Fruit fly (Drosophila melanogaster) whole organism, embryonic: Measurements from ENCODE around the gene Tsr1.
A peak's percentile ranks its signal among the peaks of the same experiment; 100 is the strongest.

ENCODE experiments used
- BEAF-32 ChIP-seq: fragments of 200-800 bp; sonication (Bioruptor generic); optimal IDR thresholded peaks from 3 replicates; lab custom pipeline; 2017; ENCODE audit warnings: missing biosample characterization, missing genetic modification characterization, mild to moderate bottlenecking, moderate library complexity, missing genetic modification reagents
- BtbVII ChIP-seq: fragments of 200-800 bp; sonication (Bioruptor generic); optimal IDR thresholded peaks from 3 replicates; lab custom pipeline; 2017; ENCODE audit warnings: missing biosample characterization, mild to moderate bottlenecking, missing genetic modification characterization
- C15 ChIP-seq: fragments of 200-800 bp; sonication (Bioruptor generic); IDR thresholded peaks from 3 replicates; pipeline ENCODE4 v1.3.6; 2022; ENCODE audit warnings: missing biosample characterization, missing genetic modification characterization
- CG10209 ChIP-seq: fragments of 200-800 bp; sonication (Bioruptor generic); optimal IDR thresholded peaks from 3 replicates; lab custom pipeline; 2017; ENCODE audit warnings: missing biosample characterization, mild to moderate bottlenecking, missing genetic modification characterization, missing genetic modification reagents
- CG10274 ChIP-seq: fragments of 200-800 bp; sonication (Bioruptor generic); optimal IDR thresholded peaks from 3 replicates; lab custom pipeline; 2017; ENCODE audit warnings: missing biosample characterization, mild to moderate bottlenecking, missing genetic modification characterization
- CG10321 ChIP-seq: fragments of 200-800 bp; sonication (Bioruptor generic); IDR thresholded peaks from 2 replicates; pipeline ENCODE4 v1.3.6; 2022; ENCODE audit warnings: missing biosample characterization, missing genetic modification characterization
- CG11093 ChIP-seq: fragments of 200-800 bp; sonication (Bioruptor generic); IDR thresholded peaks from 3 replicates; pipeline ENCODE4 v1.3.6; 2022; ENCODE audit warnings: missing biosample characterization, missing genetic modification characterization
- CG11504 ChIP-seq: fragments of 200-800 bp; sonication (Bioruptor generic); optimal IDR thresholded peaks from 3 replicates; lab custom pipeline; 2019; ENCODE audit warnings: missing biosample characterization, mild to moderate bottlenecking, missing genetic modification characterization, moderate library complexity
- CG12071 ChIP-seq: fragments of 200-800 bp; sonication (Bioruptor generic); optimal IDR thresholded peaks from 3 replicates; lab custom pipeline; 2018; ENCODE audit warnings: missing biosample characterization, mild to moderate bottlenecking, missing genetic modification characterization
- CG12104 ChIP-seq: fragments of 200-800 bp; sonication (Bioruptor generic); optimal IDR thresholded peaks from 3 replicates; lab custom pipeline; 2016; ENCODE audit warnings: missing biosample characterization, missing genetic modification characterization
- CG13123 ChIP-seq: fragments of 200-800 bp; sonication (Bioruptor generic); optimal IDR thresholded peaks from 2 replicates; lab custom pipeline; 2016; ENCODE audit warnings: missing biosample characterization, missing genetic modification characterization
- CG13775 ChIP-seq: fragments of 200-800 bp; sonication (Bioruptor generic); optimal IDR thresholded peaks from 3 replicates; lab custom pipeline; 2017; ENCODE audit warnings: missing biosample characterization, mild to moderate bottlenecking, missing genetic modification characterization
- CG14014 ChIP-seq: fragments of 200-800 bp; sonication (Bioruptor generic); IDR thresholded peaks from 2 replicates; pipeline ENCODE4 v1.3.6; 2022; ENCODE audit warnings: missing biosample characterization, missing genetic modification characterization
- CG14050 ChIP-seq: fragments of 200-800 bp; sonication (Bioruptor generic); IDR thresholded peaks from 3 replicates; pipeline ENCODE4 v1.3.6; 2022; ENCODE audit warnings: missing biosample characterization, missing genetic modification characterization
- CG15073 ChIP-seq: fragments of 200-800 bp; sonication (Bioruptor generic); optimal IDR thresholded peaks from 2 replicates; lab custom pipeline; 2016; ENCODE audit warnings: missing biosample characterization, missing genetic modification characterization
- CG1603 ChIP-seq: fragments of 200-800 bp; sonication (Bioruptor generic); optimal IDR thresholded peaks from 2 replicates; lab custom pipeline; 2019; ENCODE audit warnings: missing biosample characterization, mild to moderate bottlenecking, missing genetic modification characterization, moderate library complexity
- CG16813 ChIP-seq: fragments of 200-800 bp; sonication (Bioruptor generic); IDR thresholded peaks from 3 replicates; pipeline ENCODE4 v1.3.6; 2022; ENCODE audit warnings: missing biosample characterization, missing genetic modification characterization; ENCODE audit not compliant: partially characterized antibody
- CG17612 ChIP-seq: fragments of 200-800 bp; sonication (Bioruptor generic); IDR thresholded peaks from 2 replicates; pipeline ENCODE4 v1.3.6; 2022; ENCODE audit warnings: missing biosample characterization, missing genetic modification characterization
- CG18011 ChIP-seq: fragments of 200-800 bp; sonication (Bioruptor generic); optimal IDR thresholded peaks from 2 replicates; lab custom pipeline; 2017; ENCODE audit warnings: missing biosample characterization, missing genetic modification characterization, mild to moderate bottlenecking, moderate library complexity, missing genotype
- CG3065 ChIP-seq: fragments of 200-800 bp; sonication (Bioruptor generic); optimal IDR thresholded peaks from 2 replicates; lab custom pipeline; 2016; ENCODE audit warnings: missing biosample characterization, missing genetic modification characterization
- CG32767 ChIP-seq: fragments of 200-800 bp; sonication (Bioruptor generic); IDR thresholded peaks from 2 replicates; pipeline ENCODE4 v1.3.6; 2022; ENCODE audit warnings: missing biosample characterization, missing genetic modification characterization
- CG3407 ChIP-seq: fragments of 200-800 bp; sonication (Bioruptor generic); optimal IDR thresholded peaks from 2 replicates; lab custom pipeline; 2018; ENCODE audit warnings: missing biosample characterization, mild to moderate bottlenecking, missing genetic modification characterization
- CG3995 ChIP-seq: fragments of 200-800 bp; sonication (Bioruptor generic); optimal IDR thresholded peaks from 3 replicates; lab custom pipeline; 2016; ENCODE audit warnings: missing biosample characterization, missing genetic modification characterization
- CG8388 ChIP-seq: fragments of 200-800 bp; sonication (Bioruptor generic); optimal IDR thresholded peaks from 2 replicates; lab custom pipeline; 2019; ENCODE audit warnings: missing biosample characterization, mild to moderate bottlenecking, missing genetic modification characterization, moderate library complexity
- CG9797 ChIP-seq: fragments of 200-800 bp; sonication (Bioruptor generic); optimal IDR thresholded peaks from 3 replicates; lab custom pipeline; 2018; ENCODE audit warnings: missing biosample characterization, mild to moderate bottlenecking, missing genetic modification characterization
- CTCF ChIP-seq: fragments of 200-800 bp; sonication (Bioruptor generic); optimal IDR thresholded peaks from 2 replicates; lab custom pipeline; 2017; ENCODE audit warnings: missing biosample characterization, mild to moderate bottlenecking, missing genetic modification characterization, moderate library complexity
- D19A ChIP-seq: fragments of 200-800 bp; optimal IDR thresholded peaks from 3 replicates; lab custom pipeline; 2019; ENCODE audit warnings: missing biosample characterization, mild to moderate bottlenecking, missing genetic modification characterization, moderate library complexity
- Hr51 ChIP-seq, 2 experiments: fragments of 200-800 bp; sonication (Bioruptor generic); optimal IDR thresholded peaks; 2 replicates in 1 of 2; 3 replicates in 1 of 2; lab custom pipeline; 2016 to 2018; ENCODE audit warnings: missing biosample characterization in 2 of 2, missing genetic modification characterization in 2 of 2, mild to moderate bottlenecking in 1 of 2, moderate library complexity in 1 of 2
- NC2α ChIP-seq: fragments of 200-800 bp; sonication (Bioruptor generic); optimal IDR thresholded peaks from 2 replicates; lab custom pipeline; 2016; ENCODE audit warnings: missing biosample characterization, missing genetic modification characterization
- Nf-YA ChIP-seq: fragments of 200-800 bp; sonication (Bioruptor generic); IDR thresholded peaks from 2 replicates; pipeline ENCODE4 v1.3.6; 2022; ENCODE audit warnings: missing biosample characterization, missing genetic modification characterization
- Ptx1 ChIP-seq: fragments of 200-800 bp; sonication (Bioruptor generic); IDR thresholded peaks from 2 replicates; pipeline ENCODE4 v1.3.6; 2022; ENCODE audit warnings: missing biosample characterization, missing genetic modification characterization
- Side ChIP-seq: fragments of 200-800 bp; sonication (Bioruptor generic); optimal IDR thresholded peaks from 2 replicates; lab custom pipeline; 2016; ENCODE audit warnings: missing biosample characterization, missing genetic modification characterization
- Sin3A ChIP-seq: fragments of >200 bp; optimal IDR thresholded peaks from 2 replicates; lab custom pipeline; 2018
- YL-1 ChIP-seq: fragments of 200-800 bp; sonication (Bioruptor generic); optimal IDR thresholded peaks from 3 replicates; lab custom pipeline; 2017; ENCODE audit warnings: missing biosample characterization, mild to moderate bottlenecking, missing genetic modification characterization
- cato ChIP-seq: fragments of 200-800 bp; sonication (Bioruptor generic); optimal IDR thresholded peaks from 2 replicates; lab custom pipeline; 2016; ENCODE audit warnings: missing biosample characterization, missing genetic modification characterization, borderline replicate concordance
- dpn ChIP-seq, 2 experiments: fragments of 200-800 bp; sonication (Bioruptor generic); optimal IDR thresholded peaks; 3 replicates each; lab custom pipeline; 2016; ENCODE audit warnings: missing biosample characterization in 2 of 2, missing genetic modification characterization in 2 of 2
- en ChIP-seq: fragments of 200-800 bp; sonication (Bioruptor generic); optimal IDR thresholded peaks from 2 replicates; lab custom pipeline; 2016; ENCODE audit warnings: missing biosample characterization, missing genetic modification characterization
- fd102C ChIP-seq: fragments of 200-800 bp; sonication (Bioruptor generic); optimal IDR thresholded peaks from 2 replicates; lab custom pipeline; 2018; ENCODE audit warnings: missing biosample characterization, mild to moderate bottlenecking, missing genetic modification characterization, moderate library complexity
- fd96Cb ChIP-seq: fragments of 200-800 bp; sonication (Bioruptor generic); optimal IDR thresholded peaks from 2 replicates; lab custom pipeline; 2018; ENCODE audit warnings: missing biosample characterization, mild to moderate bottlenecking, missing genetic modification characterization, moderate library complexity
- gcm ChIP-seq: fragments of 200-800 bp; sonication (Bioruptor generic); optimal IDR thresholded peaks from 2 replicates; lab custom pipeline; 2019; ENCODE audit warnings: missing biosample characterization, mild to moderate bottlenecking, missing genetic modification characterization, moderate library complexity
- gro ChIP-seq: fragments of 200-800 bp; sonication (Bioruptor generic); optimal IDR thresholded peaks from 2 replicates; lab custom pipeline; 2016; ENCODE audit warnings: missing biosample characterization, missing genetic modification characterization
- gsb-n ChIP-seq: fragments of 200-800 bp; sonication (Bioruptor generic); optimal IDR thresholded peaks from 3 replicates; lab custom pipeline; 2018; ENCODE audit warnings: missing biosample characterization, mild to moderate bottlenecking, missing genetic modification characterization
- hb ChIP-seq: fragments of 200-800 bp; sonication (Bioruptor generic); IDR thresholded peaks from 3 replicates; pipeline ENCODE4 v1.3.6; 2022; ENCODE audit warnings: missing biosample characterization, missing genetic modification characterization; ENCODE audit not compliant: partially characterized antibody
- kni ChIP-seq: fragments of 200-800 bp; sonication (Bioruptor generic); optimal IDR thresholded peaks from 3 replicates; lab custom pipeline; 2017; ENCODE audit warnings: mild to moderate bottlenecking, missing biosample characterization, missing genetic modification reagents, missing genetic modification characterization
- org-1 ChIP-seq: fragments of 200-800 bp; sonication (Bioruptor generic); optimal IDR thresholded peaks from 2 replicates; lab custom pipeline; 2017; ENCODE audit warnings: missing biosample characterization, missing genetic modification characterization
- pb ChIP-seq: fragments of 200-800 bp; sonication (Bioruptor generic); optimal IDR thresholded peaks from 3 replicates; lab custom pipeline; 2016; ENCODE audit warnings: missing biosample characterization, missing genetic modification characterization
- pho ChIP-seq: fragments of 200-800 bp; sonication (Bioruptor generic); optimal IDR thresholded peaks from 2 replicates; lab custom pipeline; 2016; ENCODE audit warnings: missing biosample characterization, missing genetic modification characterization
- pnt ChIP-seq: fragments of 200-800 bp; sonication (Bioruptor generic); optimal IDR thresholded peaks from 3 replicates; lab custom pipeline; 2016; ENCODE audit warnings: missing biosample characterization, missing genetic modification characterization
- sc ChIP-seq, 3 experiments: fragments of >200 bp in 2 of 3; fragments of 200-800 bp in 1 of 3; sonication (Bioruptor generic) in 1 of 3; optimal IDR thresholded peaks; 2 replicates in 2 of 3; 3 replicates in 1 of 3; lab custom pipeline; 2017; ENCODE audit warnings: mild to moderate bottlenecking in 1 of 3, missing biosample characterization in 1 of 3, missing genetic modification characterization in 1 of 3, missing genetic modification reagents in 1 of 3
- sens-2 ChIP-seq: fragments of 200-800 bp; sonication (Bioruptor generic); IDR thresholded peaks from 2 replicates; pipeline ENCODE4 v1.3.6; 2022; ENCODE audit warnings: missing biosample characterization, missing genetic modification characterization
- zfh1 ChIP-seq: fragments of 200-800 bp; sonication (Bioruptor generic); IDR thresholded peaks from 3 replicates; pipeline ENCODE4 v1.3.6; 2022; ENCODE audit warnings: missing biosample characterization, missing genetic modification characterization

Gene Tsr1

dm6 chr3L:21382158-21382610 lies 47.2 kb downstream of the Tsr1 start, which contains the start of gene rgn (continued):
- no peak for TF ChIP-seq sc (optimal IDR thresholded peaks at IDR 0.05; lab: Kevin White, UChicago)
- TF ChIP-seq sc (GFP tag; optimal IDR thresholded peaks at IDR 0.05; lab: Kevin White, UChicago), result no peak
- TF ChIP-seq gcm (GFP tag; lab: Kevin White, UChicago), result peak; percentile 44
- TF ChIP-seq sens-2 (GFP tag; lab: Robert Waterston, UW), result no peak
- TF ChIP-seq CTCF (GFP tag; lab: Kevin White, UChicago), result peak; percentile 1
- no peak for TF ChIP-seq cato (GFP tag; lab: Kevin White, UChicago)
- 0 out of 2 replicates have a peak, but pooled peaks have one; percentile 25 for TF ChIP-seq Nf-YA (GFP tag; lab: Robert Waterston, UW)
- no peak for TF ChIP-seq CG15073
- TF ChIP-seq CG3995, result no peak
- no peak for TF ChIP-seq Sin3A (lab: Kevin White, UChicago)
- peak; percentile 65 for TF ChIP-seq CG12104 (GFP tag; lab: Kevin White, UChicago)
- peak; percentile 80 for TF ChIP-seq BtbVII (GFP tag; lab: Kevin White, UChicago)
- peak; percentile 66 for TF ChIP-seq org-1 (GFP tag; lab: Kevin White, UChicago)
- peak; percentile 65 to 78 for TF ChIP-seq dpn (GFP tag; optimal IDR thresholded peaks at IDR 0.05; lab: Kevin White, UChicago)
- TF ChIP-seq fd96Cb (tag; lab: Kevin White, UChicago), result peak; percentile 64
- peak; percentile 44 for TF ChIP-seq CG3065
- peak; percentile 53 for TF ChIP-seq CG12071 (GFP tag; lab: Kevin White, UChicago)
- no peak for TF ChIP-seq BEAF-32 (GFP tag; lab: Kevin White, UChicago)
- TF ChIP-seq Hr51 (GFP tag; optimal IDR thresholded peaks at IDR 0.05; lab: Kevin White, UChicago), result peak in 1 of 2 experiments; percentile 88
- TF ChIP-seq CG10209 (GFP tag; lab: Kevin White, UChicago), result peak; percentile 82
- TF ChIP-seq fd102C, result no peak
- peak; percentile 9 for TF ChIP-seq CG13123 (GFP tag; lab: Kevin White, UChicago)
- no peak for TF ChIP-seq CG9797 (GFP tag; lab: Kevin White, UChicago)
- TF ChIP-seq NC2α, result no peak
- peak; percentile 13 for TF ChIP-seq Side
- peak; percentile 60 for TF ChIP-seq pb (GFP tag; lab: Kevin White, UChicago)
- TF ChIP-seq CG11093 (GFP tag; lab: Robert Waterston, UW), result peak; percentile 46; the same call in 1 of the 3 replicates
- TF ChIP-seq en (GFP tag; lab: Kevin White, UChicago), result no peak
- no peak for TF ChIP-seq CG3407 (GFP tag; lab: Kevin White, UChicago)
- 0 out of 3 replicates have a peak, but pooled peaks have one; percentile 14 for TF ChIP-seq zfh1 (GFP tag; lab: Robert Waterston, UW)
- peak; percentile 70 for TF ChIP-seq CG14014 (GFP tag; lab: Robert Waterston, UW)
- no peak for TF ChIP-seq kni
- no peak for TF ChIP-seq CG16813 (GFP tag; lab: Robert Waterston, UW)
- TF ChIP-seq pho (GFP tag; lab: Kevin White, UChicago), result peak; percentile 71
- peak; percentile 43 for TF ChIP-seq CG8388 (GFP tag; lab: Kevin White, UChicago)
- TF ChIP-seq gro, result peak; percentile 64
- TF ChIP-seq CG1603 (tag; lab: Kevin White, UChicago), result peak; percentile 52
- no peak for TF ChIP-seq gsb-n (tag; lab: Kevin White, UChicago)
- TF ChIP-seq CG10321 (GFP tag; lab: Robert Waterston, UW), result no peak
- TF ChIP-seq pnt, result peak; percentile 54
- peak; percentile 79 for TF ChIP-seq Ptx1 (GFP tag; lab: Robert Waterston, UW)
- TF ChIP-seq CG11504, result peak; percentile 82
- TF ChIP-seq C15 (GFP tag; lab: Robert Waterston, UW), result peak; percentile 63; the same call in 2 of the 3 replicates
- TF ChIP-seq CG18011 (GFP tag; lab: Kevin White, UChicago), result peak; percentile 62
- peak; percentile 53 for TF ChIP-seq CG32767 (GFP tag; lab: Robert Waterston, UW)
- TF ChIP-seq hb (GFP tag; lab: Robert Waterston, UW), result no peak
- peak; percentile 77 for TF ChIP-seq CG13775 (GFP tag; lab: Kevin White, UChicago)
- TF ChIP-seq D19A (tag; lab: Kevin White, UChicago), result peak; percentile 58
- peak; percentile 49; the same call in 2 of the 3 replicates for TF ChIP-seq CG14050 (GFP tag; lab: Robert Waterston, UW)
- TF ChIP-seq YL-1 (GFP tag; lab: Kevin White, UChicago), result no peak
- TF ChIP-seq CG17612 (GFP tag; lab: Robert Waterston, UW), result no peak
- peak; percentile 23 for TF ChIP-seq CG10274 (GFP tag; lab: Kevin White, UChicago)
